Worm (Caenorhabditis elegans): ENCODE data around the gene F02A9.1.
A peak's percentile ranks its signal among the peaks of the same experiment; 100 is the strongest.

F02A9.1 gene

DNA sequence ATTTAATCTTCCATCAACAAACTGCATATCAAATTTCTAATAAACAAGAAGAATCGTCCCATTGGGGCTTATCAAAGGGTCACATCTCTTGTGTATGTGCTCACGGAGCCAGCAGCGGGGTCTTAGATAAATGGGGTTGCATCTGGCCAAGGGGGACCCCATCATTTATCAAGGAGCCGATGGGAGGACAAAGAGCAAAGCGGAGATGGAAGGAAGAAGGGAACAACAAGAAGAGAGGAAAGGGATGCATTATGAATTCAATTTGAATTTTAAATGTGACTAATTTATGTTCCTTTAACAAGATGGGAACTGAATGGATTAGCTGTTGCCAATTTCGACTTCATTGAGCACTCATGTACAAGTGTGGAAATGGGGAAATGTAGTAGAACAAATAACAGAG is 6.7 kb upstream of the F02A9.1 start (continued):
- TF ChIP-seq aly-2 (tag; optimal IDR thresholded peaks at IDR 0.05) (no peak), sox-4 (tag; optimal IDR thresholded peaks at IDR 0.05) (no peak)

DNA sequence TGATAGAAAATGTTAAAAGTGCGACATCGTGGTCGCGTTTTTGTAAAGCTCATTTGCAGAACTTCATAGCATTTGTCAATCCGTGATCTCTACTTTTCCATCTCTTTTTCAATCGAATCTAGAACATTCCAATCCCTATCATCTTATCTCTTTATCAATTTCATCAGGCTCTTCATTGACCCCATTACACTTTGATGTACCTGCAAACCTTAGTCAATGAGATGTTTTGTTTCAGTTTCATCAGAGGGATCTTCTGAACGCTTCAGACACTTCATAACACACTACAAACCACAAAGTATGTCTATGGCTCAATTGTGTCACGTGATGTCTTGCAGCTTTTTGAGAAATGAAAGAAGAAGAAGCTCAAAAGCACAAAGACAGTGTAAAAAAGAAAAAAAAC is 5.5 kb upstream of the F02A9.1 start:
- TF ChIP-seq snu-23 (GFP tag; optimal IDR thresholded peaks at IDR 0.05) = peak; percentile 24
- TF ChIP-seq ces-1 (GFP tag; optimal IDR thresholded peaks at IDR 0.05) = no peak
- no peak for TF ChIP-seq egl-13 (tag; optimal IDR thresholded peaks at IDR 0.05)
- TF ChIP-seq grh-1 (GFP tag; IDR thresholded peaks at IDR 0.05) = no peak
- peak in 1 of 2 experiments; percentile 18 for TF ChIP-seq lsy-2 (tag; optimal IDR thresholded peaks at IDR 0.05)
- no peak for TF ChIP-seq hlh-4 (tag; optimal IDR thresholded peaks at IDR 0.05)
- TF ChIP-seq nhr-71 (tag; optimal IDR thresholded peaks at IDR 0.05) = peak; percentile 62
- TF ChIP-seq rnt-1 (tag; optimal IDR thresholded peaks at IDR 0.05) = peak; percentile 23
- peak; percentile 22 for TF ChIP-seq lin-14 (GFP tag; optimal IDR thresholded peaks at IDR 0.05)

DNA sequence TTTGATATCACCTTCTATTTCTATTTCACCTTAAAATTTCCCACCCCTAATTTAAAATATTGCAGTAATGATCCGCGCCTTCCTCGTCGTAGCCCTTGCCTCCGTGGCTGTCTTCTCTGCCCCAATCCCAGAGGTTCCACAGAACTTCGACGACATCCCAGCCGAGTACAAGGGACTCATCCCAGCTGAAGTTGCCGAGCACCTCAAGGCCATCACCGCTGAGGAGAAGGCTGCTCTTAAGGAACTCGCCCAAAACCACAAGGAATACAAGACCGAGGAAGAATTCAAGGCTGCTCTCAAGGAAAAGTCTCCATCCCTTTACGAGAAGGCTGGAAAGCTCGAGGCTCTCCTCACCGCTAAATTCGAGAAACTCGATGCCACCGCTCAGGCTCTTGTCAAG is 4.2 kb upstream of the F02A9.1 start, which contains the start of gene far-2:
TSS of gene far-2 (plus strand) at position 66 of the 400 bp plus-strand sequence.
- TF ChIP-seq nhr-71 (tag; optimal IDR thresholded peaks at IDR 0.05) (no peak), mef-2 (tag; optimal IDR thresholded peaks at IDR 0.05) (no peak), elt-2 (tag; optimal IDR thresholded peaks at IDR 0.05) (no peak), lin-13 (GFP tag; optimal IDR thresholded peaks at IDR 0.05) (no peak), snu-23 (GFP tag; optimal IDR thresholded peaks at IDR 0.05) (no peak), mdl-1 (tag; optimal IDR thresholded peaks at IDR 0.05) (no peak), ceh-88 (GFP tag; IDR thresholded peaks at IDR 0.05) (no peak), ceh-8 (GFP tag; optimal IDR thresholded peaks at IDR 0.05) (no peak), ceh-63 (GFP tag; optimal IDR thresholded peaks at IDR 0.05) (no peak), fkh-10 (GFP tag; optimal IDR thresholded peaks at IDR 0.05) (no peak)

DNA sequence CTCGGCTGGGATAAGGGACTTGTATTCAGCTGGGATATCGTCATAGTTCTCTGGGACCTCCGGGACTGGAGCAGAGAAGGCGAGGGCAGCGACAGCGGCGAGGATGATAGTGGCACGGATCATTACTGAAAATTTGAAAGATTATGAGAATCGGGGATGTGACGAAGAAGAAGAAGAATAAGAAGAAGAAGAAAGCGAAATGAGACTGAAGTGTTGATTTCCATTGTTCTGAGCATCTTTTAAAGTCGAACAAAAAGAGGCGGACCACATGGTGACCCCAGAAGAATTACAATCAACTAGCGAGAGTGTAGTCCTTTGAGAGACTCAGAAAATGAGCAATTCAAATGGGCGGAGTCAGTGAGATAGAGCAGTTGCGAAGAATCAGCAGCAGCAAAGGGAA is 3.4 kb upstream of the F02A9.1 start, which contains the start of gene far-1:
TSS of gene far-1 (minus strand) at position 125 of the 400 bp plus-strand sequence.
- peak; percentile 39 for TF ChIP-seq snu-23 (GFP tag; optimal IDR thresholded peaks at IDR 0.05)
- no peak for TF ChIP-seq ztf-11 (tag; optimal IDR thresholded peaks at IDR 0.05)
- peak; percentile 12 to 30 for TF ChIP-seq lsy-2 (tag; optimal IDR thresholded peaks at IDR 0.05)
- TF ChIP-seq pqm-1 (tag; optimal IDR thresholded peaks at IDR 0.05) = no peak
- TF ChIP-seq grh-1 (GFP tag; IDR thresholded peaks at IDR 0.05) = no peak
- peak; percentile 48 for TF ChIP-seq fkh-4 (tag; optimal IDR thresholded peaks at IDR 0.05; ENCODE audit: borderline replicate concordance)
- TF ChIP-seq ama-1 (optimal IDR thresholded peaks at IDR 0.05) = peak; percentile 49
- peak; percentile 49 for TF ChIP-seq rnt-1 (tag; optimal IDR thresholded peaks at IDR 0.05)
- peak; percentile 10 for TF ChIP-seq nhr-11 (tag; optimal IDR thresholded peaks at IDR 0.05)
- TF ChIP-seq dsc-1 (tag; optimal IDR thresholded peaks at IDR 0.05) = peak; percentile 72
- TF ChIP-seq swsn-7 (tag; optimal IDR thresholded peaks at IDR 0.05) = peak; percentile 13
- TF ChIP-seq sptf-1 (tag; optimal IDR thresholded peaks at IDR 0.05) = no peak
- peak; percentile 60 for TF ChIP-seq nhr-71 (tag; optimal IDR thresholded peaks at IDR 0.05)
- TF ChIP-seq lir-3 (tag; optimal IDR thresholded peaks at IDR 0.05; ENCODE audit: poor library complexity) = peak; percentile 14
- peak; percentile 38 for TF ChIP-seq nhr-20 (tag; optimal IDR thresholded peaks at IDR 0.05)
- TF ChIP-seq lin-14 (GFP tag; optimal IDR thresholded peaks at IDR 0.05) = peak; percentile 28
- TF ChIP-seq unc-98 (GFP tag; IDR thresholded peaks at IDR 0.05) = no peak
- TF ChIP-seq nhr-19 (GFP tag; conservative IDR thresholded peaks at IDR 0.05) = peak; percentile 22

DNA sequence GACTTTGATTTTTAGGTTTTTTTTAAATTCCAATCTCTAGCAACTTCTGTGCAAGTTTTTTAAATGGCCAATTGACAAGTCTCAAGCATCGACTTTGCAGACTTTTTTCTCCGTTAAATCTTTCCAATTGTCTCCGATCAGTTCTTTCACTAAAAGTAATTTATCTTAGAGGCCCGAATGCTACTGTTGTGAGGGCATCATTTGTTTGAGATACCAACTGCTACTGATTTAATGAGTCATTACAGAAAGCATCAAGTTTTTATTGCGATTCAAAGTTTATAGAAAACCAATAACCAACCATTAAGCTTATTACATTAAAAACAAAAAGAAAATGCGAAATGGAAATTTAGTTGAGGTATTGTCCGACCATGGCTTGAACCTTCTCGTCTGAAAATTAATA is 2.5 kb upstream of the F02A9.1 start:
- TF ChIP-seq snu-23 (GFP tag; optimal IDR thresholded peaks at IDR 0.05) (peak; percentile 11), nhr-71 (tag; optimal IDR thresholded peaks at IDR 0.05) (peak; percentile 19), rnt-1 (tag; optimal IDR thresholded peaks at IDR 0.05) (peak; percentile 54), ama-1 (optimal IDR thresholded peaks at IDR 0.05) (peak; percentile 46), lsy-2 (tag; optimal IDR thresholded peaks at IDR 0.05) (peak; percentile 3 to 39), swsn-7 (tag; optimal IDR thresholded peaks at IDR 0.05) (peak; percentile 1), dsc-1 (tag; optimal IDR thresholded peaks at IDR 0.05) (peak; percentile 1), nhr-77 (tag; optimal IDR thresholded peaks at IDR 0.05) (no peak), lin-14 (GFP tag; optimal IDR thresholded peaks at IDR 0.05) (peak; percentile 3), unc-86 (tag; optimal IDR thresholded peaks at IDR 0.05) (no peak)
